Fruit fly (Drosophila melanogaster) whole organism, embryonic: ENCODE measurements around the gene asun.

Source experiments
- CG11247 ChIP-seq: fragments of 200-800 bp; sonication (Bioruptor generic); IDR thresholded peaks from 2 replicates; pipeline ENCODE4 v1.3.6; 2022; ENCODE audit warnings: missing biosample characterization, missing genetic modification characterization
- CG16813 ChIP-seq: fragments of 200-800 bp; sonication (Bioruptor generic); IDR thresholded peaks from 3 replicates; pipeline ENCODE4 v1.3.6; 2022; ENCODE audit warnings: missing biosample characterization, missing genetic modification characterization; ENCODE audit not compliant: partially characterized antibody
- E2f1 ChIP-seq: fragments of 200-800 bp; sonication (Bioruptor generic); IDR thresholded peaks from 2 replicates; pipeline ENCODE4 v1.3.6; 2022; ENCODE audit warnings: missing biosample characterization, missing genetic modification characterization
- Gug ChIP-seq: fragments of 200-800 bp; sonication (Bioruptor generic); IDR thresholded peaks from 4 replicates; pipeline ENCODE4 v1.3.6; 2022; ENCODE audit warnings: missing biosample characterization, missing genetic modification characterization
- Sox102F ChIP-seq: fragments of 200-800 bp; sonication (Bioruptor generic); optimal IDR thresholded peaks from 2 replicates; lab custom pipeline; 2018; ENCODE audit warnings: missing biosample characterization, mild to moderate bottlenecking, missing genetic modification characterization, moderate library complexity
- chn ChIP-seq: fragments of 200-800 bp; sonication (Bioruptor generic); optimal IDR thresholded peaks from 2 replicates; lab custom pipeline; 2016; ENCODE audit warnings: missing biosample characterization, missing genetic modification characterization
- ems ChIP-seq: fragments of 200-800 bp; sonication (Bioruptor generic); optimal IDR thresholded peaks from 3 replicates; lab custom pipeline; 2016; ENCODE audit warnings: missing biosample characterization, missing genetic modification characterization
- jigr1 ChIP-seq: fragments of 200-800 bp; sonication (Bioruptor generic); IDR thresholded peaks from 3 replicates; pipeline ENCODE4 v1.3.6; 2022; ENCODE audit warnings: missing biosample characterization, missing genetic modification characterization
- jumu ChIP-seq: fragments of 200-800 bp; sonication (Bioruptor generic); optimal IDR thresholded peaks from 3 replicates; lab custom pipeline; 2016; ENCODE audit warnings: missing biosample characterization, missing genetic modification characterization
- trh ChIP-seq: fragments of 200-800 bp; sonication (Bioruptor generic); optimal IDR thresholded peaks from 2 replicates; lab custom pipeline; 2016; ENCODE audit warnings: missing biosample characterization, missing genetic modification characterization
- ttk ChIP-seq: fragments of 200-800 bp; sonication (Bioruptor generic); IDR thresholded peaks from 2 replicates; pipeline ENCODE4 v2.1.2; 2022; ENCODE audit warnings: missing biosample characterization, missing genetic modification characterization

dm6 chr3R:16240478-16241101, 23.5 kb upstream of the asun start:
- no peak for TF ChIP-seq jigr1 (GFP tag; lab: Robert Waterston, UW)
- peak; percentile 4 for TF ChIP-seq jumu (GFP tag; lab: Kevin White, UChicago)
- no peak for TF ChIP-seq CG16813 (GFP tag; lab: Robert Waterston, UW)
- no peak for TF ChIP-seq E2f1 (GFP tag; lab: Robert Waterston, UW)
- no peak for TF ChIP-seq ttk (GFP tag; lab: Robert Waterston, UW)
- TF ChIP-seq ems (GFP tag; lab: Kevin White, UChicago): no peak
- TF ChIP-seq Sox102F: no peak
- TF ChIP-seq CG11247 (GFP tag; lab: Robert Waterston, UW): no peak
- TF ChIP-seq trh (GFP tag; lab: Kevin White, UChicago): no peak
- TF ChIP-seq Gug (GFP tag; lab: Robert Waterston, UW): no peak
- TF ChIP-seq chn (GFP tag; lab: Kevin White, UChicago): no peak
